Fruit fly (Drosophila melanogaster) whole organism, embryonic: ENCODE data around the gene CG43737.

Experiments used
- Aef1 ChIP-seq: fragments of 200-800 bp; sonication (Bioruptor generic); IDR thresholded peaks from 3 replicates; pipeline ENCODE4 v1.3.6; 2022; ENCODE audit warnings: missing biosample characterization, missing genetic modification characterization
- Atf6 ChIP-seq: fragments of 200-800 bp; sonication (Bioruptor generic); IDR thresholded peaks from 2 replicates; pipeline ENCODE4 v1.3.6; 2022; ENCODE audit warnings: missing biosample characterization, missing genetic modification characterization
- Awh ChIP-seq: fragments of 200-800 bp; sonication (Bioruptor generic); IDR thresholded peaks from 2 replicates; pipeline ENCODE4, ENCODE4 v1.3.6; 2022; ENCODE audit warnings: missing biosample characterization, missing genetic modification characterization
- CG10543 ChIP-seq: fragments of 200-800 bp; sonication (Bioruptor generic); optimal IDR thresholded peaks from 3 replicates; lab custom pipeline; 2017; ENCODE audit warnings: missing biosample characterization, mild to moderate bottlenecking, missing genetic modification characterization, moderate library complexity
- CG11398 ChIP-seq: fragments of 200-800 bp; sonication (Bioruptor generic); optimal IDR thresholded peaks from 2 replicates; lab custom pipeline; 2016; ENCODE audit warnings: missing biosample characterization, missing genetic modification characterization
- CG11504 ChIP-seq: fragments of 200-800 bp; sonication (Bioruptor generic); optimal IDR thresholded peaks from 3 replicates; lab custom pipeline; 2019; ENCODE audit warnings: missing biosample characterization, mild to moderate bottlenecking, missing genetic modification characterization, moderate library complexity
- CG12744 ChIP-seq: fragments of 200-800 bp; sonication (Bioruptor generic); optimal IDR thresholded peaks from 2 replicates; lab custom pipeline; 2016; ENCODE audit warnings: missing biosample characterization, missing genetic modification characterization
- CG14441 ChIP-seq: fragments of 200-800 bp; sonication (Bioruptor generic); IDR thresholded peaks from 2 replicates; pipeline ENCODE4 v1.3.6; 2022; ENCODE audit warnings: missing biosample characterization, missing genetic modification characterization
- CG14860 ChIP-seq: fragments of 200-800 bp; sonication (Bioruptor generic); IDR thresholded peaks from 3 replicates; pipeline ENCODE4 v1.3.6; 2022; ENCODE audit warnings: missing biosample characterization, missing genetic modification characterization; ENCODE audit not compliant: partially characterized antibody
- CG15514 ChIP-seq: fragments of 200-800 bp; sonication (Bioruptor generic); optimal IDR thresholded peaks from 3 replicates; lab custom pipeline; 2017; ENCODE audit warnings: missing biosample characterization, missing genetic modification characterization, mild to moderate bottlenecking, moderate library complexity, missing genetic modification reagents
- CG1832 ChIP-seq: fragments of 200-800 bp; sonication (Bioruptor generic); optimal IDR thresholded peaks from 2 replicates; lab custom pipeline; 2017; ENCODE audit warnings: missing biosample characterization, mild to moderate bottlenecking, missing genetic modification characterization, inconsistent platforms
- CG18619 ChIP-seq: fragments of 200-800 bp; sonication (Bioruptor generic); optimal IDR thresholded peaks from 3 replicates; lab custom pipeline; 2017; ENCODE audit warnings: missing biosample characterization, mild to moderate bottlenecking, missing genetic modification characterization
- CG3726 ChIP-seq: fragments of 200-800 bp; sonication (Bioruptor generic); IDR thresholded peaks from 3 replicates; pipeline ENCODE4, ENCODE4 v1.3.6; 2022; ENCODE audit warnings: missing biosample characterization, missing genetic modification characterization
- CG43689 ChIP-seq: fragments of 200-800 bp; sonication (Bioruptor generic); IDR thresholded peaks from 2 replicates; pipeline ENCODE4 v1.3.6; 2022; ENCODE audit warnings: missing biosample characterization, missing genetic modification characterization
- CG4854 ChIP-seq: fragments of 200-800 bp; sonication (Bioruptor generic); optimal IDR thresholded peaks from 2 replicates; lab custom pipeline; 2016; ENCODE audit warnings: missing biosample characterization, missing genetic modification characterization, inconsistent platforms
- CG5180 ChIP-seq: fragments of 200-800 bp; sonication (Bioruptor generic); optimal IDR thresholded peaks from 3 replicates; lab custom pipeline; 2017; ENCODE audit warnings: missing biosample characterization, missing genetic modification characterization, mild to moderate bottlenecking, moderate library complexity, missing genetic modification reagents
- CG6791 ChIP-seq: fragments of 200-800 bp; sonication (Bioruptor generic); IDR thresholded peaks from 3 replicates; pipeline ENCODE4 v1.3.6; 2022; ENCODE audit warnings: missing biosample characterization, missing genetic modification characterization; ENCODE audit not compliant: partially characterized antibody
- CG7357 ChIP-seq: fragments of 200-800 bp; sonication (Bioruptor generic); IDR thresholded peaks from 3 replicates; pipeline ENCODE4 v1.3.6; 2022; ENCODE audit warnings: missing biosample characterization, missing genetic modification characterization
- CG9817 ChIP-seq: fragments of 200-800 bp; sonication (Bioruptor generic); optimal IDR thresholded peaks from 2 replicates; lab custom pipeline; 2018; ENCODE audit warnings: missing biosample characterization, mild to moderate bottlenecking, missing genetic modification characterization, moderate library complexity
- CoRest ChIP-seq: fragments of 200-800 bp; sonication (Bioruptor generic); optimal IDR thresholded peaks from 3 replicates; lab custom pipeline; 2018; ENCODE audit warnings: missing biosample characterization, mild to moderate bottlenecking, missing genetic modification characterization, moderate library complexity
- Doc3 ChIP-seq: fragments of 200-800 bp; sonication (Bioruptor generic); IDR thresholded peaks from 3 replicates; pipeline ENCODE4 v1.3.6; 2022; ENCODE audit warnings: missing biosample characterization, missing genetic modification characterization; ENCODE audit not compliant: partially characterized antibody
- E2f1 ChIP-seq: fragments of 200-800 bp; sonication (Bioruptor generic); IDR thresholded peaks from 2 replicates; pipeline ENCODE4 v1.3.6; 2022; ENCODE audit warnings: missing biosample characterization, missing genetic modification characterization
- Hr39 ChIP-seq: fragments of >200 bp; optimal IDR thresholded peaks from 2 replicates; lab custom pipeline; 2017
- Hr51 ChIP-seq, 2 experiments: fragments of 200-800 bp; sonication (Bioruptor generic); optimal IDR thresholded peaks; 2 replicates in 1 of 2; 3 replicates in 1 of 2; lab custom pipeline; 2016 to 2018; ENCODE audit warnings: missing biosample characterization in 2 of 2, missing genetic modification characterization in 2 of 2, mild to moderate bottlenecking in 1 of 2, moderate library complexity in 1 of 2
- Pdp1 ChIP-seq, 2 experiments: fragments of 200-800 bp; sonication (Bioruptor generic); optimal IDR thresholded peaks; 3 replicates each; lab custom pipeline; 2016; ENCODE audit warnings: missing biosample characterization in 2 of 2, missing genetic modification characterization in 2 of 2, mild to moderate bottlenecking in 1 of 2, moderate library complexity in 1 of 2
- Sry-δ ChIP-seq: fragments of 200-800 bp; sonication (Bioruptor generic); optimal IDR thresholded peaks from 2 replicates; lab custom pipeline; 2016; ENCODE audit warnings: missing biosample characterization, missing genetic modification characterization
- amos ChIP-seq: fragments of 200-800 bp; sonication (Bioruptor generic); IDR thresholded peaks from 2 replicates; pipeline ENCODE4 v1.3.6; 2022; ENCODE audit warnings: missing biosample characterization, missing genetic modification characterization; ENCODE audit not compliant: partially characterized antibody
- ap ChIP-seq: fragments of 200-800 bp; sonication (Bioruptor generic); IDR thresholded peaks from 2 replicates; pipeline ENCODE4 v1.3.6; 2022; ENCODE audit warnings: missing biosample characterization, missing genetic modification characterization
- ash1 ChIP-seq: fragments of 200-800 bp; sonication (Bioruptor generic); optimal IDR thresholded peaks from 2 replicates; lab custom pipeline; 2018; ENCODE audit warnings: missing biosample characterization, mild to moderate bottlenecking, missing genetic modification characterization
- bbx ChIP-seq: fragments of 200-800 bp; sonication (Bioruptor generic); IDR thresholded peaks from 2 replicates; pipeline ENCODE4 v1.3.6; 2022; ENCODE audit warnings: missing biosample characterization, missing genetic modification characterization; ENCODE audit not compliant: partially characterized antibody
- bowl ChIP-seq: fragments of 200-800 bp; sonication (Bioruptor generic); IDR thresholded peaks from 2 replicates; pipeline ENCODE4 v1.3.6; 2022; ENCODE audit warnings: missing biosample characterization, missing genetic modification characterization
- corto ChIP-seq: fragments of 200-800 bp; sonication (Bioruptor generic); optimal IDR thresholded peaks from 2 replicates; lab custom pipeline; 2016; ENCODE audit warnings: missing biosample characterization, mild to moderate bottlenecking, missing genetic modification characterization, moderate library complexity
- dan ChIP-seq: fragments of 200-800 bp; sonication (Bioruptor generic); IDR thresholded peaks from 2 replicates; pipeline ENCODE4 v1.3.6; 2022; ENCODE audit warnings: missing biosample characterization, missing genetic modification characterization
- ewg ChIP-seq: fragments of 200-800 bp; sonication (Bioruptor generic); optimal IDR thresholded peaks from 3 replicates; lab custom pipeline; 2017; ENCODE audit warnings: mild to moderate bottlenecking, missing biosample characterization, missing genetic modification reagents, missing genetic modification characterization
- fd64A ChIP-seq: fragments of 200-800 bp; sonication (Bioruptor generic); optimal IDR thresholded peaks from 3 replicates; lab custom pipeline; 2018; ENCODE audit warnings: missing biosample characterization, mild to moderate bottlenecking, missing genetic modification characterization
- gem ChIP-seq: fragments of 200-800 bp; sonication (Bioruptor generic); optimal IDR thresholded peaks from 2 replicates; lab custom pipeline; 2019; ENCODE audit warnings: missing biosample characterization, mild to moderate bottlenecking, missing genetic modification characterization, moderate library complexity
- hbn ChIP-seq: fragments of 200-800 bp; sonication (Bioruptor generic); IDR thresholded peaks from 2 replicates; pipeline ENCODE4 v1.3.6; 2022; ENCODE audit warnings: missing biosample characterization, missing genetic modification characterization; ENCODE audit not compliant: partially characterized antibody
- jumu ChIP-seq: fragments of 200-800 bp; sonication (Bioruptor generic); optimal IDR thresholded peaks from 3 replicates; lab custom pipeline; 2016; ENCODE audit warnings: missing biosample characterization, missing genetic modification characterization
- lmd ChIP-seq: fragments of 200-800 bp; sonication (Bioruptor generic); IDR thresholded peaks from 2 replicates; pipeline ENCODE4 v1.3.6; 2022; ENCODE audit warnings: missing biosample characterization, missing genetic modification characterization
- nau ChIP-seq: fragments of 200-800 bp; sonication (Bioruptor generic); optimal IDR thresholded peaks from 3 replicates; lab custom pipeline; 2017; ENCODE audit warnings: missing biosample characterization, mild to moderate bottlenecking, missing genetic modification characterization, missing genetic modification reagents
- nmo ChIP-seq: fragments of 200-800 bp; sonication (Bioruptor generic); optimal IDR thresholded peaks from 2 replicates; lab custom pipeline; 2018; ENCODE audit warnings: missing biosample characterization, mild to moderate bottlenecking, missing genetic modification characterization, moderate library complexity
- odd ChIP-seq: fragments of 200-800 bp; sonication (Bioruptor generic); optimal IDR thresholded peaks from 2 replicates; lab custom pipeline; 2017; ENCODE audit warnings: missing biosample characterization, mild to moderate bottlenecking, missing genetic modification characterization
- pan ChIP-seq, 4 experiments: fragments of >200 bp in 3 of 4; fragments of 200-800 bp in 1 of 4; sonication (Bioruptor generic) in 1 of 4; optimal IDR thresholded peaks in 3 of 4; IDR thresholded peaks in 1 of 4; 2 replicates each; pipeline versions ENCODE4 v1.3.6 to Lab custom; 2017 to 2022; ENCODE audit warnings: missing biosample characterization in 2 of 4, missing genetic modification characterization in 2 of 4, mixed read lengths in 1 of 4
- ranshi ChIP-seq: fragments of 200-800 bp; sonication (Bioruptor generic); IDR thresholded peaks from 2 replicates; pipeline ENCODE4 v1.3.6; 2022; ENCODE audit warnings: missing biosample characterization, missing genetic modification characterization
- sens-2 ChIP-seq: fragments of 200-800 bp; sonication (Bioruptor generic); IDR thresholded peaks from 2 replicates; pipeline ENCODE4 v1.3.6; 2022; ENCODE audit warnings: missing biosample characterization, missing genetic modification characterization
- sima ChIP-seq: fragments of 200-800 bp; sonication (Bioruptor generic); optimal IDR thresholded peaks from 2 replicates; lab custom pipeline; 2016; ENCODE audit warnings: missing biosample characterization, missing genetic modification characterization
- slbo ChIP-seq: fragments of 200-800 bp; sonication (Bioruptor generic); IDR thresholded peaks from 2 replicates; pipeline ENCODE4 v1.3.6; 2022; ENCODE audit warnings: missing biosample characterization, missing genetic modification characterization
- ssp ChIP-seq: fragments of 200-800 bp; sonication (Bioruptor generic); IDR thresholded peaks from 2 replicates; pipeline ENCODE4 v1.3.6; 2022; ENCODE audit warnings: missing biosample characterization, missing genetic modification characterization
- wor ChIP-seq: fragments of 200-800 bp; sonication (Bioruptor generic); IDR thresholded peaks from 2 replicates; pipeline ENCODE4 v1.3.6; 2022; ENCODE audit warnings: missing biosample characterization, missing genetic modification characterization

The CG43737 gene

dm6 chrX:15127880-15128644, 47.2 kb upstream of the CG43737 start (continued):
- TF ChIP-seq bbx (no peak), CG14441 (no peak), Pdp1 (GFP tag; optimal IDR thresholded peaks at IDR 0.05; lab: Kevin White, UChicago) (no peak), ranshi (GFP tag; lab: Robert Waterston, UW) (no peak), amos (no peak), CG9817 (no peak), hbn (no peak), Hr51 (GFP tag; optimal IDR thresholded peaks at IDR 0.05; lab: Kevin White, UChicago) (peak in 1 of 2 experiments; percentile 19), E2f1 (no peak), ssp (GFP tag; lab: Robert Waterston, UW) (no peak), fd64A (GFP tag; lab: Kevin White, UChicago) (no peak), CG1832 (GFP tag; lab: Kevin White, UChicago) (no peak), CG6791 (GFP tag; lab: Robert Waterston, UW) (no peak), wor (GFP tag; lab: Robert Waterston, UW) (no peak), CG14860 (GFP tag; lab: Robert Waterston, UW) (no peak), ash1 (no peak), odd (GFP tag; lab: Kevin White, UChicago) (no peak), gem (tag; lab: Kevin White, UChicago) (peak; percentile 44), dan (no peak), sens-2 (GFP tag; lab: Robert Waterston, UW) (no peak), CG12744 (GFP tag; lab: Kevin White, UChicago) (no peak), Sry-δ (GFP tag; lab: Kevin White, UChicago) (no peak), corto (GFP tag; lab: Kevin White, UChicago) (no peak), CG10543 (GFP tag; lab: Kevin White, UChicago) (no peak), bowl (GFP tag; lab: Robert Waterston, UW) (no peak), CG15514 (GFP tag; lab: Kevin White, UChicago) (no peak), nau (GFP tag; lab: Kevin White, UChicago) (no peak), CG11504 (peak; percentile 46), CG4854 (GFP tag; lab: Kevin White, UChicago) (no peak), ap (GFP tag; lab: Robert Waterston, UW) (no peak), Atf6 (GFP tag; lab: Robert Waterston, UW) (no peak), sima (GFP tag; lab: Kevin White, UChicago) (no peak), CG7357 (GFP tag; lab: Robert Waterston, UW) (no peak), CG11398 (GFP tag; lab: Kevin White, UChicago) (no peak), CG5180 (GFP tag; lab: Kevin White, UChicago) (no peak), slbo (no peak), CG43689 (GFP tag; lab: Robert Waterston, UW) (no peak), lmd (GFP tag; lab: Robert Waterston, UW) (no peak), CG18619 (no peak), jumu (GFP tag; lab: Kevin White, UChicago) (no peak), CG3726 (GFP tag; lab: Robert Waterston, UW) (no peak), Aef1 (no peak), Hr39 (lab: Kevin White, UChicago) (no peak), nmo (no peak), CoRest (peak; percentile 14), Doc3 (GFP tag; lab: Robert Waterston, UW) (no peak), ewg (GFP tag; lab: Kevin White, UChicago) (no peak), Awh (GFP tag; lab: Robert Waterston, UW) (no peak), pan (optimal IDR thresholded peaks at IDR 0.05; lab: Kevin White, UChicago) (no peak), pan (GFP tag; optimal IDR thresholded peaks at IDR 0.05 in 1 of 2, IDR thresholded peaks at IDR 0.05 in 1 of 2) (peak in 1 of 2 experiments; percentile 14)
